Fruit fly (Drosophila melanogaster) S2 (cell line): ENCODE data around the gene eIF3h.

Experiments
- CG8478 ChIP-seq: fragments of >200 bp; optimal IDR thresholded peaks from 2 replicates; lab custom pipeline; 2018
- CTCF ChIP-seq, 2 experiments: fragments of >200 bp; optimal IDR thresholded peaks; 2 replicates each; lab custom pipeline; 2018

DNA sequence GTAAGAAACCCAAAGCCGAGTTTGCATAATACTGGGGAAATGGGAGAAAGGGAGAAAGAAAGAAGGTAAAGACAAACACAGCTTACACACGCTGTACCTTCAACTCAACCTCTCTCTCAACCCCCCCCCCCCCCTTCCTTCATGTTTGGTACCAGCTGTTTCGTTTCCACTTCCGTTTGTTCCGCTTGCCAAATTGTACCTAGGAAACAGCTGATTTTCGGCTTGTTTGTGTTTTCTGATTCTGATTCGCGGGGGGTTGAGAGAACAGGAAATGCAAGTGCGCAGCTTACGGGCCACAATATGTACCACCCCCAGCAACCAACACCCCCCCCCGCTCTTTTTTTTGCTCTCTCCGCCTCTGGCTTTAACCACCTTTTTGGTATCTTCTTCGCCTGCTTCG, 11.0 kb upstream of the eIF3h start:
- TF ChIP-seq CG8478 (lab: Kevin White, UChicago) (no peak), CTCF (optimal IDR thresholded peaks at IDR 0.05; lab: Kevin White, UChicago) (no peak)
